Fruit fly (Drosophila melanogaster): ENCODE measurements around the gene mtgo.

mtgo gene

dm6 chr2L:16500469-16500868, 44.3 kb upstream of the mtgo start (continued):
- peak; percentile 4 for TF ChIP-seq CG9797 (GFP tag; optimal IDR thresholded peaks at IDR 0.05)
- peak; percentile 90 for TF ChIP-seq Gug (GFP tag; IDR thresholded peaks at IDR 0.05)
- TF ChIP-seq hth (optimal IDR thresholded peaks at IDR 0.05): no peak
- TF ChIP-seq Chrac-16 (GFP tag; optimal IDR thresholded peaks at IDR 0.05): peak; percentile 91
- peak; percentile 67 for TF ChIP-seq Ets97D (GFP tag; optimal IDR thresholded peaks at IDR 0.05)
- peak; percentile 93 for TF ChIP-seq Drgx (GFP tag; IDR thresholded peaks at IDR 0.05)
- TF ChIP-seq CG15514 (GFP tag; optimal IDR thresholded peaks at IDR 0.05): peak; percentile 60
- peak; percentile 96 for TF ChIP-seq row (GFP tag; IDR thresholded peaks at IDR 0.05)
- TF ChIP-seq MBD-R2 (GFP tag; IDR thresholded peaks at IDR 0.05): peak; percentile 77
- peak; percentile 90; the same call in 2 of the 3 replicates for TF ChIP-seq so (GFP tag; IDR thresholded peaks at IDR 0.05)
- TF ChIP-seq Mes4 (GFP tag; optimal IDR thresholded peaks at IDR 0.05): peak; percentile 72
- TF ChIP-seq CkIIα-i1 (GFP tag; IDR thresholded peaks at IDR 0.05): no peak
- TF ChIP-seq Deaf1 (tag; optimal IDR thresholded peaks at IDR 0.05): peak; percentile 65
- peak; percentile 75 for TF ChIP-seq CG18764 (GFP tag; optimal IDR thresholded peaks at IDR 0.05)
- TF ChIP-seq CG3065 (GFP tag; optimal IDR thresholded peaks at IDR 0.05): peak; percentile 75
- TF ChIP-seq Bgb (GFP tag; IDR thresholded peaks at IDR 0.05; ENCODE audit: partially characterized antibody): no peak
- TF ChIP-seq Hsf (GFP tag; optimal IDR thresholded peaks at IDR 0.05): peak; percentile 91
- peak in 1 of 2 experiments; percentile 57 for TF ChIP-seq tll (GFP tag; optimal IDR thresholded peaks at IDR 0.05)
- TF ChIP-seq sc (optimal IDR thresholded peaks at IDR 0.05): no peak
- peak; percentile 83 for TF ChIP-seq sc (GFP tag; optimal IDR thresholded peaks at IDR 0.05)
- TF ChIP-seq Xrp1 (GFP tag; IDR thresholded peaks at IDR 0.05): peak; percentile 97
- TF ChIP-seq CG11085 (GFP tag; IDR thresholded peaks at IDR 0.05): peak; percentile 80
- TF ChIP-seq CG6175 (GFP tag; IDR thresholded peaks at IDR 0.05): peak; percentile 83
- peak; percentile 70 for TF ChIP-seq CG31388 (GFP tag; optimal IDR thresholded peaks at IDR 0.05)
- no peak for TF ChIP-seq bbx (GFP tag; IDR thresholded peaks at IDR 0.05; ENCODE audit: partially characterized antibody)
- no peak for TF ChIP-seq Scr (GFP tag; IDR thresholded peaks at IDR 0.05; ENCODE audit: partially characterized antibody)
- TF ChIP-seq sug (tag; optimal IDR thresholded peaks at IDR 0.05): peak; percentile 79
- no peak for TF ChIP-seq yki (optimal IDR thresholded peaks at IDR 0.05)
- TF ChIP-seq CG2202 (tag; optimal IDR thresholded peaks at IDR 0.05): peak; percentile 90
- TF ChIP-seq wor (GFP tag; IDR thresholded peaks at IDR 0.05): peak; percentile 77
- peak; percentile 85 for TF ChIP-seq CG12942 (GFP tag; optimal IDR thresholded peaks at IDR 0.05)
- TF ChIP-seq mld (GFP tag; IDR thresholded peaks at IDR 0.05; ENCODE audit: partially characterized antibody): no peak
- peak; percentile 89 for TF ChIP-seq CG5245 (GFP tag; optimal IDR thresholded peaks at IDR 0.05)
- no peak for TF ChIP-seq CG7963 (GFP tag; IDR thresholded peaks at IDR 0.05; ENCODE audit: partially characterized antibody)
- peak; percentile 37 for TF ChIP-seq CG4282 (GFP tag; optimal IDR thresholded peaks at IDR 0.05)
- peak; percentile 87 for TF ChIP-seq tio (GFP tag; optimal IDR thresholded peaks at IDR 0.05)
- TF ChIP-seq nerfin-2 (GFP tag; IDR thresholded peaks at IDR 0.05; ENCODE audit: partially characterized antibody): 0 out of 2 replicates have a peak, but pooled peaks have one; percentile 36
- TF ChIP-seq Hr39 (optimal IDR thresholded peaks at IDR 0.05): no peak
- TF ChIP-seq aop (GFP tag; IDR thresholded peaks at IDR 0.05): peak; percentile 82
- peak; percentile 93 for TF ChIP-seq ranshi (GFP tag; IDR thresholded peaks at IDR 0.05)
- peak; percentile 86 for TF ChIP-seq NFAT (GFP tag; IDR thresholded peaks at IDR 0.05)
- peak; percentile 91 for TF ChIP-seq H15 (GFP tag; IDR thresholded peaks at IDR 0.05)
- peak; percentile 81 for TF ChIP-seq twi (tag; optimal IDR thresholded peaks at IDR 0.05)
- TF ChIP-seq MTF-1 (GFP tag; optimal IDR thresholded peaks at IDR 0.05; ENCODE audit: borderline replicate concordance): peak; percentile 72
- TF ChIP-seq amos (GFP tag; IDR thresholded peaks at IDR 0.05; ENCODE audit: partially characterized antibody): no peak
- TF ChIP-seq nom (GFP tag; optimal IDR thresholded peaks at IDR 0.05): peak; percentile 72
- peak; percentile 50 for TF ChIP-seq maf-S (GFP tag; optimal IDR thresholded peaks at IDR 0.05)
- TF ChIP-seq HLH3B (GFP tag; IDR thresholded peaks at IDR 0.05): peak; percentile 96
- TF ChIP-seq HmgZ (tag; optimal IDR thresholded peaks at IDR 0.05): peak; percentile 93
- peak; percentile 73 for TF ChIP-seq CG17912 (GFP tag; optimal IDR thresholded peaks at IDR 0.05)
- peak; percentile 83 for TF ChIP-seq CG3407 (GFP tag; optimal IDR thresholded peaks at IDR 0.05)
- TF ChIP-seq Med (GFP tag): peak; percentile 94

Measured in whole organism, embryonic.